Fruit fly (Drosophila melanogaster) S2 (cell line): Measurements from ENCODE around the gene CG14711.

Experiments
- CG8478 ChIP-seq: fragments of >200 bp; optimal IDR thresholded peaks from 2 replicates; lab custom pipeline; 2018
- CTCF ChIP-seq, 2 experiments: fragments of >200 bp; optimal IDR thresholded peaks; 2 replicates each; lab custom pipeline; 2018

DNA sequence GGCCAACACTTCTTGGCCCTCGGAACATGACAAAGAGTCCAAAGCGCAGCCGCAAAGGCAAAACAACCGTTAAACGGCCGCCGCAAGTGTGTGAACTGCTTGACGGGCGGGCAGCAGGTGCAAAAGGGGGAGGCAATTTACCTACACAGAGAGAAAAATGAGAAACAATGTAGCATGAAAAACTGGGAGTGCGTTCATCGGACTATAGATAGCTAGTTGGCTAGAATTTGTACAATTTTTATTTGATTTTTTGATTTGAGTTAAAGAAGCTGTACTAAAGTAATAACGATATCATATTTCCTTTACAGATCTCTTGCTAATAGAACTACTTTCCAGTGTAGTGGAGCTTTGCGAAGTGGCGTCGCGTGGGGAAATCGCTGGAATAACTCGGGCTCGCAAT lies 27.6 kb upstream of the CG14711 start:
- TF ChIP-seq CTCF (optimal IDR thresholded peaks at IDR 0.05; lab: Kevin White, UChicago) (no peak), CG8478 (lab: Kevin White, UChicago) (no peak)
